Fruit fly (Drosophila melanogaster): Measurements from ENCODE around the gene Argk2.
A peak's percentile ranks its signal among the peaks of the same experiment; 100 is the strongest.

The Argk2 gene

DNA sequence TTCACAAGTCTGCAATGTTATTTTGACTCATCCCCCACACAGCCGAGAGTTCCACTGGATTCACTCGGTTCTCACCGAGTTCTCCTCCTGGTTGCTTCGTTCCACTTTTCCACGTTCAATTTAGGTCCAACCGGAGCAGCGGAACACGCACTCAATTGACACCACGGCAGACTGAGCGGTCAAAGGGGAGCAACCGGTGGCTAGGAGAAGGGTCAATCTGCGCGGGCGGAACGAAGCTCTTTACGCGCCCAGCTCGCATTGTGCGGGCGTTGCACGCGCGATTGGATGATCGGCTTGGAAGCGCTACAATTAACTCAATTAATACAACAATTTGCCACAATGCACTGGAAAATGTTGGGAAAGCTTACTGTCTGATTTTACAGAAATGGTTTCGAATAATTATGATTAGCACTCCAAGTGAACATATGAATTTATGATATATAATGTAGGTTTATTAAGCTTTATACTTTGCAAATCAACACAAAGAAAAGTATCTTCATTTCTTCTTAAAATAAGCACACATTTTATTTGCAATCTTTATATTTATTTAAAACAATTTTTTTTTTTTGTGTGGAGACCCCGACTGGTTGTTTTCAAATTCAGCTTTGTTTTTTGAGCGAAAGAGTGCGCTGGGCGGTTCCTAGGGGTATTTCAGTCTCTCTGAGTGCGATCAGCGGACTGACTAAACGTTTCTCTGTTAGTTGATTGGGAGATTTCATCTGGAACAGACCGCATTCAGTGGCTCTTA is 45.3 kb downstream of the Argk2 start, which contains the start of gene CG32032 (continued):
- no peak for TF ChIP-seq Dp (GFP tag; optimal IDR thresholded peaks at IDR 0.05)
- TF ChIP-seq CG7987 (GFP tag; optimal IDR thresholded peaks at IDR 0.05): no peak
- TF ChIP-seq gro (GFP tag; optimal IDR thresholded peaks at IDR 0.05): no peak
- peak; percentile 24 for TF ChIP-seq phol (tag; optimal IDR thresholded peaks at IDR 0.05)
- no peak for TF ChIP-seq ab (GFP tag; optimal IDR thresholded peaks at IDR 0.05)
- no peak for TF ChIP-seq D19A (tag; optimal IDR thresholded peaks at IDR 0.05)
- TF ChIP-seq CG15696 (tag; optimal IDR thresholded peaks at IDR 0.05): no peak
- no peak for TF ChIP-seq cad (GFP tag; optimal IDR thresholded peaks at IDR 0.05)
- no peak for TF ChIP-seq mirr (GFP tag; optimal IDR thresholded peaks at IDR 0.05)
- no peak for TF ChIP-seq CG6813 (GFP tag; optimal IDR thresholded peaks at IDR 0.05)
- TF ChIP-seq Taf1 (GFP tag; IDR thresholded peaks at IDR 0.05): no peak
- peak; percentile 42 for TF ChIP-seq Rfx (GFP tag; IDR thresholded peaks at IDR 0.05)
- TF ChIP-seq fu2 (GFP tag; optimal IDR thresholded peaks at IDR 0.05): no peak
- no peak for TF ChIP-seq CG5180 (GFP tag; optimal IDR thresholded peaks at IDR 0.05)
- no peak for TF ChIP-seq HmgZ (tag; optimal IDR thresholded peaks at IDR 0.05)
- TF ChIP-seq Hsf (GFP tag; optimal IDR thresholded peaks at IDR 0.05): no peak
- TF ChIP-seq NC2β (GFP tag; optimal IDR thresholded peaks at IDR 0.05): no peak
- 0 out of 2 replicates have a peak, but pooled peaks have one; percentile 6 for TF ChIP-seq CG6689 (GFP tag; IDR thresholded peaks at IDR 0.05)
- TF ChIP-seq zf30C (GFP tag; optimal IDR thresholded peaks at IDR 0.05): peak; percentile 29
- no peak for TF ChIP-seq zen (tag; optimal IDR thresholded peaks at IDR 0.05)
- no peak for TF ChIP-seq BtbVII (GFP tag; optimal IDR thresholded peaks at IDR 0.05)
- TF ChIP-seq CG33557 (GFP tag; optimal IDR thresholded peaks at IDR 0.05): no peak
- no peak for TF ChIP-seq eyg (GFP tag; optimal IDR thresholded peaks at IDR 0.05)
- TF ChIP-seq twi (tag; optimal IDR thresholded peaks at IDR 0.05): no peak
- no peak for TF ChIP-seq psq (GFP tag; optimal IDR thresholded peaks at IDR 0.05)
- no peak for TF ChIP-seq al (GFP tag; IDR thresholded peaks at IDR 0.05)
- TF ChIP-seq MBD-R2 (GFP tag; IDR thresholded peaks at IDR 0.05): no peak; the same call in 1 of the 2 replicates
- no peak for TF ChIP-seq pan (optimal IDR thresholded peaks at IDR 0.05)
- peak in 1 of 2 experiments; percentile 9 for TF ChIP-seq pan (GFP tag; optimal IDR thresholded peaks at IDR 0.05 in 1 of 2, IDR thresholded peaks at IDR 0.05 in 1 of 2)
- TF ChIP-seq CG2889 (GFP tag; IDR thresholded peaks at IDR 0.05): no peak
- no peak for TF ChIP-seq CG15011 (GFP tag; optimal IDR thresholded peaks at IDR 0.05)
- no peak for TF ChIP-seq Ada2b (GFP tag; IDR thresholded peaks at IDR 0.05)
- no peak for TF ChIP-seq CG10209 (GFP tag; optimal IDR thresholded peaks at IDR 0.05)
- TF ChIP-seq hkb (optimal IDR thresholded peaks at IDR 0.05): no peak
- 0 out of 2 replicates have a peak, but pooled peaks have one; percentile 8 for TF ChIP-seq hkb (GFP tag; IDR thresholded peaks at IDR 0.05)
- peak; percentile 8 for TF ChIP-seq Dek (tag; optimal IDR thresholded peaks at IDR 0.05)
- TF ChIP-seq kah (GFP tag; optimal IDR thresholded peaks at IDR 0.05): no peak
- TF ChIP-seq toy (GFP tag; IDR thresholded peaks at IDR 0.05): no peak
- no peak for TF ChIP-seq CG18262 (tag; optimal IDR thresholded peaks at IDR 0.05)
- TF ChIP-seq dimm (GFP tag; IDR thresholded peaks at IDR 0.05): no peak
- TF ChIP-seq grn (GFP tag; optimal IDR thresholded peaks at IDR 0.05): no peak
- TF ChIP-seq CG15269 (tag; optimal IDR thresholded peaks at IDR 0.05): no peak
- no peak for TF ChIP-seq sd (tag; optimal IDR thresholded peaks at IDR 0.05)
- 0 out of 3 replicates have a peak, but pooled peaks have one; percentile 29 for TF ChIP-seq CG6175 (GFP tag; IDR thresholded peaks at IDR 0.05)
- no peak for TF ChIP-seq Dll (GFP tag; IDR thresholded peaks at IDR 0.05; ENCODE audit: partially characterized antibody)
- TF ChIP-seq Oli (tag; optimal IDR thresholded peaks at IDR 0.05): peak; percentile 35
- TF ChIP-seq Gug (GFP tag; IDR thresholded peaks at IDR 0.05): no peak
- no peak for TF ChIP-seq CG43689 (GFP tag; IDR thresholded peaks at IDR 0.05)
- no peak for TF ChIP-seq gcm2 (GFP tag; optimal IDR thresholded peaks at IDR 0.05)
- TF ChIP-seq Fer3 (tag; optimal IDR thresholded peaks at IDR 0.05): no peak
- no peak for TF ChIP-seq Usf (GFP tag; optimal IDR thresholded peaks at IDR 0.05)
